Fruit fly (Drosophila melanogaster) whole organism, embryonic: ENCODE data around the gene Gnpat.

Experiments
- Abd-B ChIP-seq: fragments of 200-800 bp; sonication (Bioruptor generic); optimal IDR thresholded peaks from 2 replicates; lab custom pipeline; 2018; ENCODE audit warnings: missing biosample characterization, mild to moderate bottlenecking, missing genetic modification characterization, moderate library complexity
- Aef1 ChIP-seq: fragments of 200-800 bp; sonication (Bioruptor generic); IDR thresholded peaks from 3 replicates; pipeline ENCODE4 v1.3.6; 2022; ENCODE audit warnings: missing biosample characterization, missing genetic modification characterization
- Awh ChIP-seq: fragments of 200-800 bp; sonication (Bioruptor generic); IDR thresholded peaks from 2 replicates; pipeline ENCODE4, ENCODE4 v1.3.6; 2022; ENCODE audit warnings: missing biosample characterization, missing genetic modification characterization
- Bdp1 ChIP-seq: fragments of 200-800 bp; sonication (Bioruptor generic); optimal IDR thresholded peaks from 3 replicates; lab custom pipeline; 2016; ENCODE audit warnings: missing biosample characterization, missing genetic modification characterization
- BtbVII ChIP-seq: fragments of 200-800 bp; sonication (Bioruptor generic); optimal IDR thresholded peaks from 3 replicates; lab custom pipeline; 2017; ENCODE audit warnings: missing biosample characterization, mild to moderate bottlenecking, missing genetic modification characterization
- CG10209 ChIP-seq: fragments of 200-800 bp; sonication (Bioruptor generic); optimal IDR thresholded peaks from 3 replicates; lab custom pipeline; 2017; ENCODE audit warnings: missing biosample characterization, mild to moderate bottlenecking, missing genetic modification characterization, missing genetic modification reagents
- CG10462 ChIP-seq: fragments of 200-800 bp; sonication (Bioruptor generic); optimal IDR thresholded peaks from 2 replicates; lab custom pipeline; 2016; ENCODE audit warnings: missing biosample characterization, missing genetic modification characterization
- CG11695 ChIP-seq: fragments of 200-800 bp; sonication (Bioruptor generic); IDR thresholded peaks from 3 replicates; pipeline ENCODE4 v1.3.6; 2022; ENCODE audit warnings: missing biosample characterization, missing genetic modification characterization
- CG12299 ChIP-seq: fragments of 200-800 bp; sonication (Bioruptor generic); optimal IDR thresholded peaks from 2 replicates; lab custom pipeline; 2018; ENCODE audit warnings: missing biosample characterization, mild to moderate bottlenecking, missing genetic modification characterization
- CG13894 ChIP-seq: fragments of 200-800 bp; sonication (Bioruptor generic); optimal IDR thresholded peaks from 3 replicates; lab custom pipeline; 2018; ENCODE audit warnings: missing biosample characterization, mild to moderate bottlenecking, missing genetic modification characterization, moderate library complexity
- CG15601 ChIP-seq: fragments of 200-800 bp; sonication (Bioruptor generic); optimal IDR thresholded peaks from 3 replicates; lab custom pipeline; 2019; ENCODE audit warnings: missing biosample characterization, mild to moderate bottlenecking, missing genetic modification characterization, moderate library complexity
- CG18599 ChIP-seq: fragments of 200-800 bp; sonication (Bioruptor generic); optimal IDR thresholded peaks from 3 replicates; lab custom pipeline; 2017; ENCODE audit warnings: missing biosample characterization, missing genetic modification characterization, mild to moderate bottlenecking, moderate library complexity, missing genetic modification reagents
- CG33213 ChIP-seq: fragments of 200-800 bp; sonication (Bioruptor generic); optimal IDR thresholded peaks from 3 replicates; lab custom pipeline; 2016; ENCODE audit warnings: missing biosample characterization, missing genetic modification characterization
- CG3838 ChIP-seq: fragments of 200-800 bp; sonication (Bioruptor generic); optimal IDR thresholded peaks from 3 replicates; lab custom pipeline; 2016; ENCODE audit warnings: missing biosample characterization, missing genetic modification characterization
- CG7271 ChIP-seq: fragments of 200-800 bp; sonication (Bioruptor generic); optimal IDR thresholded peaks from 2 replicates; lab custom pipeline; 2018; ENCODE audit warnings: missing biosample characterization, mild to moderate bottlenecking, missing genetic modification characterization, moderate library complexity
- E2f1 ChIP-seq: fragments of 200-800 bp; sonication (Bioruptor generic); IDR thresholded peaks from 2 replicates; pipeline ENCODE4 v1.3.6; 2022; ENCODE audit warnings: missing biosample characterization, missing genetic modification characterization
- Fer1 ChIP-seq: fragments of 200-800 bp; sonication (Bioruptor generic); optimal IDR thresholded peaks from 2 replicates; lab custom pipeline; 2017; ENCODE audit warnings: missing biosample characterization, mild to moderate bottlenecking, missing genetic modification characterization
- H15 ChIP-seq: fragments of 200-800 bp; sonication (Bioruptor generic); IDR thresholded peaks from 3 replicates; pipeline ENCODE4 v1.3.6; 2022; ENCODE audit warnings: missing biosample characterization, missing genetic modification characterization
- Mrtf ChIP-seq: fragments of 200-800 bp; sonication (Bioruptor generic); IDR thresholded peaks from 3 replicates; pipeline ENCODE4 v1.3.6; 2022; ENCODE audit warnings: missing biosample characterization, missing genetic modification characterization
- NFAT ChIP-seq: fragments of 200-800 bp; sonication (Bioruptor generic); IDR thresholded peaks from 2 replicates; pipeline ENCODE4 v1.3.6; 2022; ENCODE audit warnings: missing biosample characterization, missing genetic modification characterization
- NK7.1 ChIP-seq: fragments of 200-800 bp; sonication (Bioruptor generic); optimal IDR thresholded peaks from 3 replicates; lab custom pipeline; 2016; ENCODE audit warnings: missing biosample characterization, missing genetic modification characterization
- Nf-YA ChIP-seq: fragments of 200-800 bp; sonication (Bioruptor generic); IDR thresholded peaks from 2 replicates; pipeline ENCODE4 v1.3.6; 2022; ENCODE audit warnings: missing biosample characterization, missing genetic modification characterization
- Oaz ChIP-seq: fragments of 200-800 bp; sonication (Bioruptor generic); IDR thresholded peaks from 2 replicates; pipeline ENCODE4 v1.3.6; 2022; ENCODE audit warnings: missing biosample characterization, missing genetic modification characterization
- Rx ChIP-seq: fragments of 200-800 bp; sonication (Bioruptor generic); IDR thresholded peaks from 2 replicates; pipeline ENCODE4 v1.3.6; 2022; ENCODE audit warnings: missing biosample characterization, missing genetic modification characterization
- Sry-β ChIP-seq: fragments of 200-800 bp; sonication (Bioruptor generic); optimal IDR thresholded peaks from 2 replicates; lab custom pipeline; 2018; ENCODE audit warnings: missing biosample characterization, mild to moderate bottlenecking, missing genetic modification characterization, moderate library complexity
- Taf1 ChIP-seq: fragments of 200-800 bp; sonication (Bioruptor generic); IDR thresholded peaks from 2 replicates; pipeline ENCODE4 v1.3.6; 2022; ENCODE audit warnings: missing biosample characterization, missing genetic modification characterization
- Trl ChIP-seq, 3 experiments: fragments of >200 bp in 2 of 3; fragments of 200-800 bp in 1 of 3; sonication (Bioruptor generic) in 1 of 3; optimal IDR thresholded peaks; 2 replicates in 1 of 3; 3 replicates in 2 of 3; lab custom pipeline; 2016 to 2017; ENCODE audit warnings: missing biosample characterization in 1 of 3, missing genetic modification characterization in 1 of 3
- aop ChIP-seq: fragments of 200-800 bp; sonication (Bioruptor generic); IDR thresholded peaks from 2 replicates; pipeline ENCODE4 v1.3.6; 2022; ENCODE audit warnings: missing biosample characterization, missing genetic modification characterization
- bbx ChIP-seq: fragments of 200-800 bp; sonication (Bioruptor generic); IDR thresholded peaks from 2 replicates; pipeline ENCODE4 v1.3.6; 2022; ENCODE audit warnings: missing biosample characterization, missing genetic modification characterization; ENCODE audit not compliant: partially characterized antibody
- bcd ChIP-seq: fragments of 200-800 bp; sonication (Bioruptor generic); optimal IDR thresholded peaks from 2 replicates; lab custom pipeline; 2017; ENCODE audit warnings: missing biosample characterization, mild to moderate bottlenecking, missing genetic modification characterization
- cg ChIP-seq: fragments of 200-800 bp; sonication (Bioruptor generic); optimal IDR thresholded peaks from 3 replicates; lab custom pipeline; 2019; ENCODE audit warnings: missing biosample characterization, mild to moderate bottlenecking, missing genetic modification characterization, moderate library complexity
- chinmo ChIP-seq: fragments of 200-800 bp; sonication (Bioruptor generic); IDR thresholded peaks from 4 replicates; pipeline ENCODE4 v1.3.6; 2022; ENCODE audit warnings: missing biosample characterization, missing genetic modification characterization; ENCODE audit not compliant: partially characterized antibody
- ewg ChIP-seq: fragments of 200-800 bp; sonication (Bioruptor generic); optimal IDR thresholded peaks from 3 replicates; lab custom pipeline; 2017; ENCODE audit warnings: mild to moderate bottlenecking, missing biosample characterization, missing genetic modification reagents, missing genetic modification characterization
- fd3F ChIP-seq: fragments of 200-800 bp; sonication (Bioruptor generic); optimal IDR thresholded peaks from 2 replicates; lab custom pipeline; 2018; ENCODE audit warnings: missing biosample characterization, mild to moderate bottlenecking, missing genetic modification characterization, moderate library complexity
- fru ChIP-seq: fragments of >200 bp; optimal IDR thresholded peaks from 2 replicates; lab custom pipeline; 2017
- hkb ChIP-seq, 2 experiments: fragments of 200-800 bp in 1 of 2; fragments of >200 bp in 1 of 2; sonication (Bioruptor generic) in 1 of 2; IDR thresholded peaks in 1 of 2; optimal IDR thresholded peaks in 1 of 2; 2 replicates each; pipeline versions ENCODE4 v1.3.6 to Lab custom; 2017 to 2022; ENCODE audit warnings: missing biosample characterization in 1 of 2, missing genetic modification characterization in 1 of 2
- inv ChIP-seq: fragments of 200-800 bp; sonication (Bioruptor generic); IDR thresholded peaks from 2 replicates; pipeline ENCODE4 v1.3.6; 2022; ENCODE audit warnings: missing biosample characterization, missing genetic modification characterization; ENCODE audit not compliant: partially characterized antibody
- kah ChIP-seq: fragments of 200-800 bp; sonication (Bioruptor generic); optimal IDR thresholded peaks from 2 replicates; lab custom pipeline; 2018; ENCODE audit warnings: missing biosample characterization, mild to moderate bottlenecking, missing genetic modification characterization
- nau ChIP-seq: fragments of 200-800 bp; sonication (Bioruptor generic); optimal IDR thresholded peaks from 3 replicates; lab custom pipeline; 2017; ENCODE audit warnings: missing biosample characterization, mild to moderate bottlenecking, missing genetic modification characterization, missing genetic modification reagents
- onecut ChIP-seq: fragments of 200-800 bp; sonication (Bioruptor generic); IDR thresholded peaks from 2 replicates; pipeline ENCODE4 v1.3.6; 2022; ENCODE audit warnings: missing biosample characterization, missing genetic modification characterization
- p53 ChIP-seq: fragments of 200-800 bp; sonication (Bioruptor generic); optimal IDR thresholded peaks from 2 replicates; lab custom pipeline; 2016; ENCODE audit warnings: missing biosample characterization, missing genetic modification characterization
- sens ChIP-seq: fragments of 200-800 bp; sonication (Bioruptor generic); peaks from one replicate; lab custom pipeline; 2016; ENCODE audit warnings: missing biosample characterization, missing genetic modification characterization
- sim ChIP-seq: fragments of 200-800 bp; sonication (Bioruptor generic); IDR thresholded peaks from 2 replicates; pipeline ENCODE4 v1.3.6; 2022; ENCODE audit warnings: missing biosample characterization, missing genetic modification characterization
- so ChIP-seq: fragments of 200-800 bp; sonication (Bioruptor generic); IDR thresholded peaks from 3 replicates; pipeline ENCODE4 v1.3.6; 2022; ENCODE audit warnings: missing biosample characterization, missing genetic modification characterization
- stc ChIP-seq: fragments of 200-800 bp; sonication (Bioruptor generic); IDR thresholded peaks from 2 replicates; pipeline ENCODE4 v1.3.6; 2022; ENCODE audit warnings: missing biosample characterization, missing genetic modification characterization
- ttk ChIP-seq: fragments of 200-800 bp; sonication (Bioruptor generic); IDR thresholded peaks from 2 replicates; pipeline ENCODE4 v2.1.2; 2022; ENCODE audit warnings: missing biosample characterization, missing genetic modification characterization
- unpg ChIP-seq: fragments of 200-800 bp; sonication (Bioruptor generic); optimal IDR thresholded peaks from 3 replicates; lab custom pipeline; 2018; ENCODE audit warnings: missing biosample characterization, mild to moderate bottlenecking, missing genetic modification characterization, moderate library complexity
- yki ChIP-seq: fragments of >200 bp; optimal IDR thresholded peaks from 3 replicates; lab custom pipeline; 2018

The Gnpat gene

DNA sequence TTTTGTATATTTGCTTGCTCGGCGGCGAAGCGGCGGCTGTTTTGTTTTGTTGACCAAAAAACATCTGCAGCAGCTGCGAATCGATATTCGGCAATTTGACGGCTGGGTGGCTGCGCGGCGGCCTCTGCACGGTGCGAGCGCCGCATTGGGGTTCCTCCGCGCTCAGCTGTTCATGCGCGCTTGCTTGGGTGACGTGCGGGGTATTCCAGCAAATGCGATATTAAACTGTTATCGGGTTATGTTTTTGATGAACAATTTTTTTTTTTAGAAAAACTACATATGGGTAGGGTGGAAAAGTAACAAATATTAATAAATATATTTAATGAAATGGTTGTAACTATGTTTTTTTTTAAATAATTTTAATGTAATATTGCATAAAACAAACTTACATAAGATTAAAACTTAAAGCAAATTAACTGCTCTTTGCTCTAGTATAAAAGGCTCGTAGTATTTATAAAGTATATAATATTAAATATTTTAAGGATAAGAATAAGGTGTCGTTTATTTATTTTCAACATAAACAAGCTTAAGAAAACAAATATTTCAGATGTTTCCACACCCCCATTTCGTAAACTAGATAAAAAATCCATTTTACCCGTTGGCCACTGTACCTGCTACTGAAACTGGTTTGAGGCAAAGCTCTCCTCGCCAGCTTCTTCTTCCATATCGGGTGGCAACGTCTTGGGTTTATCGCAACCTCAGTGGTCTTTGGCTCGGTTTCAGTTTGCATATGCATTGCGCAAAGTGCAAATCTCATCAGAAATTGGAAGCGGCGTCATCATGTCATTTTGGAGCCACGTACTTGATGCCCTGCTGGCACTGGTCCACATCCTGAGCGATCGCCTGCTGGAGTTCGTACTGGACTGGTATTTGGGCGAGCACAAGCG lies at the start of gene Gnpat, which contains the start of gene CG5112 (continued):
- TF ChIP-seq NK7.1 (peak; percentile 9), kah (GFP tag; lab: Kevin White, UChicago) (peak; percentile 11), yki (lab: Kevin White, UChicago) (no peak), chinmo (GFP tag; lab: Robert Waterston, UW) (no peak), bbx (peak; percentile 74), stc (GFP tag; lab: Robert Waterston, UW) (no peak), CG10462 (no peak), fd3F (GFP tag; lab: Kevin White, UChicago) (peak; percentile 1), Sry-β (GFP tag; lab: Kevin White, UChicago) (peak; percentile 15), CG7271 (tag; lab: Kevin White, UChicago) (no peak), CG13894 (tag; lab: Kevin White, UChicago) (peak; percentile 58), NFAT (GFP tag; lab: Robert Waterston, UW) (peak; percentile 90), fru (lab: Kevin White, UChicago) (no peak), so (GFP tag; lab: Robert Waterston, UW) (0 out of 3 replicates have a peak, but pooled peaks have one; percentile 38), Oaz (GFP tag; lab: Robert Waterston, UW) (peak; percentile 48; the same call in 1 of the 2 replicates), Trl (optimal IDR thresholded peaks at IDR 0.05; lab: Kevin White, UChicago) (no peak), Trl (GFP tag; optimal IDR thresholded peaks at IDR 0.05; lab: Kevin White, UChicago) (peak; percentile 55), CG10209 (GFP tag; lab: Kevin White, UChicago) (peak; percentile 22), CG12299 (peak; percentile 62), nau (peak; percentile 48), CG33213 (GFP tag; lab: Kevin White, UChicago) (peak; percentile 66), cg (GFP tag; lab: Kevin White, UChicago) (no peak), unpg (GFP tag; lab: Kevin White, UChicago) (peak; percentile 54), H15 (GFP tag; lab: Robert Waterston, UW) (peak; percentile 71; the same call in 2 of the 3 replicates), CG15601 (tag; lab: Kevin White, UChicago) (peak; percentile 58), BtbVII (no peak), ttk (peak; percentile 58), p53 (no peak), Fer1 (peak; percentile 28), Bdp1 (GFP tag; lab: Kevin White, UChicago) (no peak), sim (GFP tag; lab: Robert Waterston, UW) (peak; percentile 33; the same call in 1 of the 2 replicates), Abd-B (GFP tag; lab: Kevin White, UChicago) (peak; percentile 36), CG3838 (GFP tag; lab: Kevin White, UChicago) (no peak), CG18599 (peak; percentile 50), Nf-YA (peak; percentile 46; the same call in 1 of the 2 replicates), Awh (GFP tag; lab: Robert Waterston, UW) (peak; percentile 55), ewg (peak; percentile 78), bcd (peak; percentile 43), onecut (GFP tag; lab: Robert Waterston, UW) (peak; percentile 99), CG11695 (GFP tag; lab: Robert Waterston, UW) (peak; percentile 19; the same call in 1 of the 3 replicates), aop (no peak), Taf1 (GFP tag; lab: Robert Waterston, UW) (peak; percentile 47; the same call in 1 of the 2 replicates), sens (GFP tag; lab: Kevin White, UChicago) (peak; percentile 67), hkb (optimal IDR thresholded peaks at IDR 0.05; lab: Kevin White, UChicago) (no peak), hkb (GFP tag; IDR thresholded peaks at IDR 0.05; lab: Robert Waterston, UW) (peak; percentile 11; the same call in 1 of the 2 replicates), inv (GFP tag; lab: Robert Waterston, UW) (peak; percentile 62), Mrtf (peak; percentile 80), Rx (peak; percentile 55), E2f1 (GFP tag; lab: Robert Waterston, UW) (peak; percentile 59), Aef1 (GFP tag; lab: Robert Waterston, UW) (peak; percentile 65)
